Worm (Caenorhabditis elegans): ENCODE data around the gene pigb-1.

pigb-1 gene

ce11 chrII:4942829-4943228 lies 50.0 kb downstream of the pigb-1 start:
- TF ChIP-seq elt-2 (tag; optimal IDR thresholded peaks at IDR 0.05) (peak; percentile 94), mab-9 (GFP tag; IDR thresholded peaks at IDR 0.05) (no peak), tlp-1 (tag; optimal IDR thresholded peaks at IDR 0.05) (peak; percentile 83), elt-3 (tag; optimal IDR thresholded peaks at IDR 0.05) (peak in 1 of 6 experiments; percentile 32)

ce11 chrII:4942397-4942796 lies 50.5 kb downstream of the pigb-1 start:
- no peak for TF ChIP-seq nhr-237 (tag; optimal IDR thresholded peaks at IDR 0.05)
- no peak for TF ChIP-seq aha-1 (tag; optimal IDR thresholded peaks at IDR 0.05)
- peak; percentile 39 for TF ChIP-seq swsn-7 (tag; optimal IDR thresholded peaks at IDR 0.05)
- TF ChIP-seq ztf-11 (tag; optimal IDR thresholded peaks at IDR 0.05) = no peak
- peak; percentile 62 for TF ChIP-seq ama-1 (optimal IDR thresholded peaks at IDR 0.05)
- peak; percentile 66 for TF ChIP-seq snu-23 (GFP tag; optimal IDR thresholded peaks at IDR 0.05)
- TF ChIP-seq nhr-76 (tag; optimal IDR thresholded peaks at IDR 0.05) = no peak
- peak; percentile 31 for TF ChIP-seq dsc-1 (tag; optimal IDR thresholded peaks at IDR 0.05)
- TF ChIP-seq nhr-47 (tag; optimal IDR thresholded peaks at IDR 0.05) = peak; percentile 61
- TF ChIP-seq tbx-2 (tag; optimal IDR thresholded peaks at IDR 0.05) = peak; percentile 45
- TF ChIP-seq C16A3.4 (tag; optimal IDR thresholded peaks at IDR 0.05) = peak; percentile 72
- TF ChIP-seq unc-86 (tag; optimal IDR thresholded peaks at IDR 0.05) = no peak
- TF ChIP-seq Y116A8C.19 (tag; optimal IDR thresholded peaks at IDR 0.05; ENCODE audit: borderline replicate concordance) = no peak
- TF ChIP-seq nhr-71 (tag; optimal IDR thresholded peaks at IDR 0.05) = peak; percentile 57
- no peak for TF ChIP-seq unc-98 (GFP tag; IDR thresholded peaks at IDR 0.05)
- no peak for TF ChIP-seq jun-1 (tag; optimal IDR thresholded peaks at IDR 0.05)
- TF ChIP-seq nhr-12 (tag; optimal IDR thresholded peaks at IDR 0.05) = no peak
- TF ChIP-seq vab-15 (tag; optimal IDR thresholded peaks at IDR 0.05) = no peak
- TF ChIP-seq C04F5.9 (tag; optimal IDR thresholded peaks at IDR 0.05) = no peak
- no peak for TF ChIP-seq alr-1 (tag; optimal IDR thresholded peaks at IDR 0.05; ENCODE audit: borderline replicate concordance)
- no peak for TF ChIP-seq ceh-88 (GFP tag; IDR thresholded peaks at IDR 0.05)
- TF ChIP-seq tlp-1 (tag; optimal IDR thresholded peaks at IDR 0.05) = no peak
- TF ChIP-seq hpl-2 (GFP tag; optimal IDR thresholded peaks at IDR 0.05) = no peak
- no peak for TF ChIP-seq irx-1 (tag; optimal IDR thresholded peaks at IDR 0.05)
- TF ChIP-seq nhr-85 (tag) = peak; percentile 63
- no peak for TF ChIP-seq pag-3 (tag; optimal IDR thresholded peaks at IDR 0.05; ENCODE audit: borderline replicate concordance, insufficient read depth)
- TF ChIP-seq snpc-4 (tag; optimal IDR thresholded peaks at IDR 0.05) = no peak
- peak; percentile 57 for TF ChIP-seq nhr-19 (GFP tag; conservative IDR thresholded peaks at IDR 0.05)
- no peak for TF ChIP-seq ces-1 (GFP tag; optimal IDR thresholded peaks at IDR 0.05)
- TF ChIP-seq skn-1 (tag; optimal IDR thresholded peaks at IDR 0.05) = peak; percentile 8
- TF ChIP-seq pqm-1 (tag; optimal IDR thresholded peaks at IDR 0.05) = no peak
- no peak for TF ChIP-seq ceh-90 (tag; optimal IDR thresholded peaks at IDR 0.05)
- TF ChIP-seq F16B12.6 (tag; optimal IDR thresholded peaks at IDR 0.05) = no peak
- no peak for TF ChIP-seq ceh-8 (GFP tag; optimal IDR thresholded peaks at IDR 0.05)
- TF ChIP-seq zag-1 (tag; optimal IDR thresholded peaks at IDR 0.05) = no peak
- peak; percentile 6 to 28 for TF ChIP-seq lsy-2 (tag; optimal IDR thresholded peaks at IDR 0.05)
- no peak for TF ChIP-seq lin-39 (tag; optimal IDR thresholded peaks at IDR 0.05)
- TF ChIP-seq dpl-1 (GFP tag; optimal IDR thresholded peaks at IDR 0.05) = peak in 2 of 3 experiments; percentile 6 to 36
- no peak for TF ChIP-seq egl-27 (tag; optimal IDR thresholded peaks at IDR 0.05)
- no peak for TF ChIP-seq ets-5 (GFP tag; IDR thresholded peaks at IDR 0.05)
- no peak for TF ChIP-seq mab-9 (GFP tag; IDR thresholded peaks at IDR 0.05)
- TF ChIP-seq fkh-8 (tag; optimal IDR thresholded peaks at IDR 0.05) = no peak
- TF ChIP-seq hlh-17 (GFP tag; optimal IDR thresholded peaks at IDR 0.05; ENCODE audit: borderline replicate concordance) = no peak
- TF ChIP-seq lin-13 (GFP tag; optimal IDR thresholded peaks at IDR 0.05) = no peak
- no peak for TF ChIP-seq hlh-4 (tag; optimal IDR thresholded peaks at IDR 0.05)
- no peak for TF ChIP-seq unc-30 (tag; optimal IDR thresholded peaks at IDR 0.05)
- no peak for TF ChIP-seq ztf-4 (tag; optimal IDR thresholded peaks at IDR 0.05)
- no peak for TF ChIP-seq sptf-1 (tag; optimal IDR thresholded peaks at IDR 0.05)
- TF ChIP-seq mdl-1 (tag; optimal IDR thresholded peaks at IDR 0.05) = peak in 1 of 2 experiments; percentile 64
- peak; percentile 25 for TF ChIP-seq lin-14 (GFP tag; optimal IDR thresholded peaks at IDR 0.05)

Measured in whole organism, L1 larva.